Fruit fly (Drosophila melanogaster) whole organism, embryonic: ENCODE measurements around the gene CG3764.
A peak's percentile ranks its signal among the peaks of the same experiment; 100 is the strongest.

Experiments used
- Ada2b ChIP-seq: fragments of 200-800 bp; sonication (Bioruptor generic); IDR thresholded peaks from 2 replicates; pipeline ENCODE4 v1.3.6; 2022; ENCODE audit warnings: missing biosample characterization, missing genetic modification characterization
- Asciz ChIP-seq: fragments of 200-800 bp; sonication (Bioruptor generic); optimal IDR thresholded peaks from 2 replicates; lab custom pipeline; 2017; ENCODE audit warnings: missing biosample characterization, mild to moderate bottlenecking, missing genetic modification characterization, missing genetic modification reagents
- B-H1 ChIP-seq: fragments of 200-800 bp; sonication (Bioruptor generic); IDR thresholded peaks from 3 replicates; pipeline ENCODE4 v1.3.6; 2022; ENCODE audit warnings: missing biosample characterization, missing genetic modification characterization
- C15 ChIP-seq: fragments of 200-800 bp; sonication (Bioruptor generic); IDR thresholded peaks from 3 replicates; pipeline ENCODE4 v1.3.6; 2022; ENCODE audit warnings: missing biosample characterization, missing genetic modification characterization
- CG10431 ChIP-seq: fragments of 200-800 bp; sonication (Bioruptor generic); optimal IDR thresholded peaks from 3 replicates; lab custom pipeline; 2018; ENCODE audit warnings: missing biosample characterization, mild to moderate bottlenecking, missing genetic modification characterization
- CG11085 ChIP-seq: fragments of 200-800 bp; sonication (Bioruptor generic); IDR thresholded peaks from 2 replicates; pipeline ENCODE4 v1.3.6; 2022; ENCODE audit warnings: missing biosample characterization, missing genetic modification characterization
- CG12391 ChIP-seq: fragments of 200-800 bp; sonication (Bioruptor generic); optimal IDR thresholded peaks from 3 replicates; lab custom pipeline; 2018; ENCODE audit warnings: missing biosample characterization, mild to moderate bottlenecking, missing genetic modification characterization, moderate library complexity
- CG15696 ChIP-seq: fragments of 200-800 bp; sonication (Bioruptor generic); optimal IDR thresholded peaks from 2 replicates; lab custom pipeline; 2019; ENCODE audit warnings: missing biosample characterization, mild to moderate bottlenecking, missing genetic modification characterization, moderate library complexity
- CG17912 ChIP-seq: fragments of 200-800 bp; sonication (Bioruptor generic); optimal IDR thresholded peaks from 2 replicates; lab custom pipeline; 2018; ENCODE audit warnings: missing biosample characterization, mild to moderate bottlenecking, missing genetic modification characterization
- CG18011 ChIP-seq: fragments of 200-800 bp; sonication (Bioruptor generic); optimal IDR thresholded peaks from 2 replicates; lab custom pipeline; 2017; ENCODE audit warnings: missing biosample characterization, missing genetic modification characterization, mild to moderate bottlenecking, moderate library complexity, missing genotype
- CG18476 ChIP-seq: fragments of 200-800 bp; sonication (Bioruptor generic); optimal IDR thresholded peaks from 2 replicates; lab custom pipeline; 2016; ENCODE audit warnings: missing biosample characterization, mild to moderate bottlenecking, missing genetic modification characterization
- CG18599 ChIP-seq: fragments of 200-800 bp; sonication (Bioruptor generic); optimal IDR thresholded peaks from 3 replicates; lab custom pipeline; 2017; ENCODE audit warnings: missing biosample characterization, missing genetic modification characterization, mild to moderate bottlenecking, moderate library complexity, missing genetic modification reagents
- CG30431 ChIP-seq: fragments of 200-800 bp; sonication (Bioruptor generic); optimal IDR thresholded peaks from 2 replicates; lab custom pipeline; 2017; ENCODE audit warnings: missing biosample characterization, missing genetic modification characterization
- CG32767 ChIP-seq: fragments of 200-800 bp; sonication (Bioruptor generic); IDR thresholded peaks from 2 replicates; pipeline ENCODE4 v1.3.6; 2022; ENCODE audit warnings: missing biosample characterization, missing genetic modification characterization
- CG33557 ChIP-seq: fragments of 200-800 bp; sonication (Bioruptor generic); optimal IDR thresholded peaks from 2 replicates; lab custom pipeline; 2019; ENCODE audit warnings: missing biosample characterization, mild to moderate bottlenecking, missing genetic modification characterization, moderate library complexity
- CG34376 ChIP-seq: fragments of 200-800 bp; sonication (Bioruptor generic); optimal IDR thresholded peaks from 2 replicates; lab custom pipeline; 2018; ENCODE audit warnings: missing biosample characterization, mild to moderate bottlenecking, missing genetic modification characterization
- CG4360 ChIP-seq: fragments of 200-800 bp; sonication (Bioruptor generic); IDR thresholded peaks from 2 replicates; pipeline ENCODE4 v1.3.6; 2022; ENCODE audit warnings: missing biosample characterization, missing genetic modification characterization
- CG6683 ChIP-seq: fragments of 200-800 bp; sonication (Bioruptor generic); optimal IDR thresholded peaks from 2 replicates; lab custom pipeline; 2017; ENCODE audit warnings: missing biosample characterization, mild to moderate bottlenecking, missing genetic modification characterization, missing genetic modification reagents
- CG6791 ChIP-seq: fragments of 200-800 bp; sonication (Bioruptor generic); IDR thresholded peaks from 3 replicates; pipeline ENCODE4 v1.3.6; 2022; ENCODE audit warnings: missing biosample characterization, missing genetic modification characterization; ENCODE audit not compliant: partially characterized antibody
- CG7963 ChIP-seq: fragments of 200-800 bp; sonication (Bioruptor generic); IDR thresholded peaks from 3 replicates; pipeline ENCODE4 v1.3.6; 2022; ENCODE audit warnings: missing biosample characterization, missing genetic modification characterization; ENCODE audit not compliant: partially characterized antibody
- CG7987 ChIP-seq: fragments of 200-800 bp; sonication (Bioruptor generic); optimal IDR thresholded peaks from 2 replicates; lab custom pipeline; 2018; ENCODE audit warnings: missing biosample characterization, mild to moderate bottlenecking, missing genetic modification characterization, moderate library complexity
- CG8290 ChIP-seq, 3 experiments: fragments of 200-800 bp; sonication (Bioruptor generic); optimal IDR thresholded peaks; 2 replicates each; lab custom pipeline; 2016 to 2019; ENCODE audit warnings: missing biosample characterization in 3 of 3, missing genetic modification characterization in 3 of 3, mild to moderate bottlenecking in 2 of 3, moderate library complexity in 1 of 3
- CG9727 ChIP-seq: fragments of 200-800 bp; sonication (Bioruptor generic); optimal IDR thresholded peaks from 3 replicates; lab custom pipeline; 2017; ENCODE audit warnings: missing biosample characterization, mild to moderate bottlenecking, missing genetic modification characterization
- E2f2 ChIP-seq: fragments of 200-800 bp; sonication (Bioruptor generic); IDR thresholded peaks from 2 replicates; pipeline ENCODE4 v1.3.6; 2022; ENCODE audit warnings: missing biosample characterization, missing genetic modification characterization
- Ets97D ChIP-seq: fragments of 200-800 bp; sonication (Bioruptor generic); optimal IDR thresholded peaks from 3 replicates; lab custom pipeline; 2016; ENCODE audit warnings: missing biosample characterization, missing genetic modification characterization
- H15 ChIP-seq: fragments of 200-800 bp; sonication (Bioruptor generic); IDR thresholded peaks from 3 replicates; pipeline ENCODE4 v1.3.6; 2022; ENCODE audit warnings: missing biosample characterization, missing genetic modification characterization
- Hey ChIP-seq: fragments of 200-800 bp; sonication (Bioruptor generic); optimal IDR thresholded peaks from 3 replicates; lab custom pipeline; 2018; ENCODE audit warnings: missing biosample characterization, mild to moderate bottlenecking, missing genetic modification characterization
- Jarid2 ChIP-seq: fragments of 200-800 bp; sonication (Bioruptor generic); optimal IDR thresholded peaks from 3 replicates; lab custom pipeline; 2017; ENCODE audit warnings: mild to moderate bottlenecking, missing biosample characterization, missing genetic modification reagents, missing genetic modification characterization
- Lpt ChIP-seq: fragments of >200 bp; optimal IDR thresholded peaks from 2 replicates; lab custom pipeline; 2018; ENCODE audit warnings: missing biosample characterization, missing genetic modification characterization
- MBD-R2 ChIP-seq: fragments of 200-800 bp; sonication (Bioruptor generic); IDR thresholded peaks from 2 replicates; pipeline ENCODE4 v1.3.6; 2022; ENCODE audit warnings: missing biosample characterization, missing genetic modification characterization
- Med ChIP-seq: fragments of 200-800 bp; sonication (Bioruptor generic); peaks from one replicate; lab custom pipeline; 2016; ENCODE audit warnings: missing biosample characterization, missing genetic modification characterization, mild to moderate bottlenecking, inconsistent platforms, moderate library complexity
- Neu2 ChIP-seq: fragments of 200-800 bp; sonication (Bioruptor generic); optimal IDR thresholded peaks from 3 replicates; lab custom pipeline; 2016; ENCODE audit warnings: missing biosample characterization, missing genetic modification characterization, borderline replicate concordance
- Side ChIP-seq: fragments of 200-800 bp; sonication (Bioruptor generic); optimal IDR thresholded peaks from 2 replicates; lab custom pipeline; 2016; ENCODE audit warnings: missing biosample characterization, missing genetic modification characterization
- Tbp ChIP-seq: fragments of >200 bp; optimal IDR thresholded peaks from 2 replicates; lab custom pipeline; 2018; ENCODE audit warnings: missing biosample characterization, missing genetic modification characterization
- bcd ChIP-seq: fragments of 200-800 bp; sonication (Bioruptor generic); optimal IDR thresholded peaks from 2 replicates; lab custom pipeline; 2017; ENCODE audit warnings: missing biosample characterization, mild to moderate bottlenecking, missing genetic modification characterization
- btn ChIP-seq: fragments of 200-800 bp; sonication (Bioruptor generic); optimal IDR thresholded peaks from 2 replicates; lab custom pipeline; 2016; ENCODE audit warnings: missing biosample characterization, missing genetic modification characterization
- crol ChIP-seq: fragments of 200-800 bp; sonication (Bioruptor generic); IDR thresholded peaks from 2 replicates; pipeline ENCODE4 v1.3.6; 2022; ENCODE audit warnings: missing biosample characterization, missing genetic modification characterization
- dimm ChIP-seq: fragments of 200-800 bp; sonication (Bioruptor generic); IDR thresholded peaks from 2 replicates; pipeline ENCODE4 v1.3.6; 2022; ENCODE audit warnings: missing biosample characterization, missing genetic modification characterization
- emc ChIP-seq: fragments of 200-800 bp; sonication (Bioruptor generic); optimal IDR thresholded peaks from 2 replicates; lab custom pipeline; 2016; ENCODE audit warnings: missing biosample characterization, missing genetic modification characterization
- hbn ChIP-seq: fragments of 200-800 bp; sonication (Bioruptor generic); IDR thresholded peaks from 2 replicates; pipeline ENCODE4 v1.3.6; 2022; ENCODE audit warnings: missing biosample characterization, missing genetic modification characterization; ENCODE audit not compliant: partially characterized antibody
- ken ChIP-seq: fragments of 200-800 bp; sonication (Bioruptor generic); IDR thresholded peaks from 3 replicates; pipeline ENCODE4 v1.3.6; 2022; ENCODE audit warnings: missing biosample characterization, missing genetic modification characterization
- oc ChIP-seq: fragments of 200-800 bp; sonication (Bioruptor generic); optimal IDR thresholded peaks from 2 replicates; lab custom pipeline; 2018; ENCODE audit warnings: missing biosample characterization, mild to moderate bottlenecking, missing genetic modification characterization, moderate library complexity
- row ChIP-seq: fragments of 200-800 bp; sonication (Bioruptor generic); IDR thresholded peaks from 3 replicates; pipeline ENCODE4 v1.3.6; 2022; ENCODE audit warnings: missing biosample characterization, missing genetic modification characterization
- scrt ChIP-seq: fragments of 200-800 bp; sonication (Bioruptor generic); optimal IDR thresholded peaks from 2 replicates; lab custom pipeline; 2018; ENCODE audit warnings: missing biosample characterization, mild to moderate bottlenecking, missing genetic modification characterization, moderate library complexity
- sd ChIP-seq: fragments of 200-800 bp; sonication (Bioruptor generic); optimal IDR thresholded peaks from 3 replicates; lab custom pipeline; 2018; ENCODE audit warnings: missing biosample characterization, mild to moderate bottlenecking, missing genetic modification characterization, moderate library complexity
- slbo ChIP-seq: fragments of 200-800 bp; sonication (Bioruptor generic); IDR thresholded peaks from 2 replicates; pipeline ENCODE4 v1.3.6; 2022; ENCODE audit warnings: missing biosample characterization, missing genetic modification characterization
- stc ChIP-seq: fragments of 200-800 bp; sonication (Bioruptor generic); IDR thresholded peaks from 2 replicates; pipeline ENCODE4 v1.3.6; 2022; ENCODE audit warnings: missing biosample characterization, missing genetic modification characterization
- usp ChIP-seq: fragments of >200 bp; optimal IDR thresholded peaks from 2 replicates; lab custom pipeline; 2017; ENCODE audit warnings: missing biosample characterization, missing genetic modification characterization

Gene CG3764

dm6 chr3L:17009715-17010491 is 2.5 kb downstream of the CG3764 start (continued):
- no peak for TF ChIP-seq C15
- TF ChIP-seq MBD-R2 (GFP tag; lab: Robert Waterston, UW): peak; percentile 22; the same call in 1 of the 2 replicates
- TF ChIP-seq B-H1 (GFP tag; lab: Robert Waterston, UW): no peak; the same call in 2 of the 3 replicates
- peak; percentile 48; the same call in 1 of the 3 replicates for TF ChIP-seq ken (GFP tag; lab: Robert Waterston, UW)
- peak; percentile 82 for TF ChIP-seq CG7987 (GFP tag; lab: Kevin White, UChicago)
- TF ChIP-seq CG15696 (tag; lab: Kevin White, UChicago): peak; percentile 26
- TF ChIP-seq bcd: peak; percentile 25
- no peak for TF ChIP-seq CG10431 (GFP tag; lab: Kevin White, UChicago)
- TF ChIP-seq scrt (GFP tag; lab: Kevin White, UChicago): peak; percentile 50
- no peak for TF ChIP-seq Lpt
- peak; percentile 68 for TF ChIP-seq CG4360 (GFP tag; lab: Robert Waterston, UW)
- no peak for TF ChIP-seq btn (GFP tag; lab: Kevin White, UChicago)
- peak; percentile 32 for TF ChIP-seq Asciz (GFP tag; lab: Kevin White, UChicago)
- no peak for TF ChIP-seq emc (GFP tag; lab: Kevin White, UChicago)
- peak; percentile 11 for TF ChIP-seq CG33557 (GFP tag; lab: Kevin White, UChicago)
- TF ChIP-seq CG18476 (GFP tag; lab: Kevin White, UChicago): peak; percentile 24
- peak; percentile 51 for TF ChIP-seq oc
- peak; percentile 37; the same call in 1 of the 2 replicates for TF ChIP-seq Ada2b (GFP tag; lab: Robert Waterston, UW)
- peak; percentile 6 for TF ChIP-seq CG30431 (GFP tag; lab: Kevin White, UChicago)
- TF ChIP-seq CG18599: peak; percentile 60
- 0 out of 2 replicates have a peak, but pooled peaks have one; percentile 8 for TF ChIP-seq CG11085
- peak; percentile 42 for TF ChIP-seq CG9727
- TF ChIP-seq Jarid2 (GFP tag; lab: Kevin White, UChicago): peak; percentile 25
- TF ChIP-seq Tbp (GFP tag; lab: Kevin White, UChicago): no peak
- no peak for TF ChIP-seq H15 (GFP tag; lab: Robert Waterston, UW)
- TF ChIP-seq Side (GFP tag; lab: Kevin White, UChicago): no peak
- no peak for TF ChIP-seq CG17912 (GFP tag; lab: Kevin White, UChicago)
- TF ChIP-seq stc (GFP tag; lab: Robert Waterston, UW): peak; percentile 45; the same call in 1 of the 2 replicates
- TF ChIP-seq CG6683 (GFP tag; lab: Kevin White, UChicago): peak; percentile 46
- TF ChIP-seq CG12391: peak; percentile 32
- TF ChIP-seq CG8290 (GFP tag; optimal IDR thresholded peaks at IDR 0.05; lab: Kevin White, UChicago): peak; percentile 39
- TF ChIP-seq CG8290 (tag; optimal IDR thresholded peaks at IDR 0.05; lab: Kevin White, UChicago): peak; percentile 10 to 87
- TF ChIP-seq usp (GFP tag; lab: Kevin White, UChicago): no peak
- peak; percentile 32 for TF ChIP-seq Hey
- TF ChIP-seq CG6791 (GFP tag; lab: Robert Waterston, UW): no peak
- peak; percentile 49; the same call in 1 of the 2 replicates for TF ChIP-seq hbn (GFP tag; lab: Robert Waterston, UW)
- TF ChIP-seq crol (GFP tag; lab: Robert Waterston, UW): peak; percentile 100
- 0 out of 3 replicates have a peak, but pooled peaks have one; percentile 45 for TF ChIP-seq CG7963 (GFP tag; lab: Robert Waterston, UW)
- peak; percentile 95 for TF ChIP-seq CG34376 (GFP tag; lab: Kevin White, UChicago)
- no peak for TF ChIP-seq dimm
- TF ChIP-seq CG32767 (GFP tag; lab: Robert Waterston, UW): peak; percentile 73
- no peak for TF ChIP-seq Neu2 (GFP tag; lab: Kevin White, UChicago)
- peak; percentile 87 for TF ChIP-seq Med
- TF ChIP-seq sd (tag; lab: Kevin White, UChicago): peak; percentile 93
- TF ChIP-seq CG18011 (GFP tag; lab: Kevin White, UChicago): no peak
- peak; percentile 54; the same call in 2 of the 3 replicates for TF ChIP-seq row (GFP tag; lab: Robert Waterston, UW)
- no peak for TF ChIP-seq Ets97D (GFP tag; lab: Kevin White, UChicago)
- no peak; the same call in 1 of the 2 replicates for TF ChIP-seq E2f2 (GFP tag; lab: Robert Waterston, UW)
- TF ChIP-seq slbo: peak; percentile 63
